Worm (Caenorhabditis elegans): ENCODE results near the gene mib-1.

DNA sequence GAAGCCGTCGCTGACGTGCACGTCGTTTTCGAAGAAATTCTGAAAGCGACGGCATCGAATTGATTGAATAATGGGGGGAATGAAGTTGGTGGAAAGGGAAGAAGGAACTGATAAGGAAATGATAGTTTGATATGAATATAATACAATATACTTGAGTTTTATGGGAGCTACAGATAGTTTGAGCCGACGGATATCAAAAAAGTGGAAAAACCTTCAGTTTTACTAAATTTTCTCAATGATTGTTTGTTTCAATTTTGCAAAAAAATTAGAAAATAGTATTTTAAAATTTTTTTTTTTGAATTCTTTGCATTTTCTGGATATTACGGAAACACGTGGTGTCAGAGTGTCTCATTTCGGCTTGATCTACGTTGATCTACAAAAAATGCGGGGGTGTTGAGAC lies 19.7 kb downstream of the mib-1 start, which contains the start of gene obr-1:
- TF ChIP-seq ama-1 (optimal IDR thresholded peaks at IDR 0.05) (no peak), ama-1 (GFP tag; optimal IDR thresholded peaks at IDR 0.05) (no peak), him-1 (tag; optimal IDR thresholded peaks at IDR 0.05) (no peak), snpc-4 (GFP tag; optimal IDR thresholded peaks at IDR 0.05) (no peak), snpc-4 (tag; optimal IDR thresholded peaks at IDR 0.05) (no peak), somi-1 (GFP tag; optimal IDR thresholded peaks at IDR 0.05) (no peak), zim-3 (tag; optimal IDR thresholded peaks at IDR 0.05) (no peak), Y53F4B.3 (GFP tag; IDR thresholded peaks at IDR 0.05) (no peak), nhr-90 (tag; optimal IDR thresholded peaks at IDR 0.05) (no peak)
